Fruit fly (Drosophila melanogaster) whole organism, embryonic: ENCODE measurements around the gene Amun.

Experiments used
- Bgb ChIP-seq: fragments of 200-800 bp; sonication (Bioruptor generic); IDR thresholded peaks from 2 replicates; pipeline ENCODE4 v1.3.6; 2022; ENCODE audit warnings: missing biosample characterization, missing genetic modification characterization; ENCODE audit not compliant: partially characterized antibody
- Blimp-1 ChIP-seq: fragments of 200-800 bp; sonication (Bioruptor generic); optimal IDR thresholded peaks from 3 replicates; lab custom pipeline; 2018; ENCODE audit warnings: missing biosample characterization, missing genetic modification characterization, mild to moderate bottlenecking, moderate library complexity, missing genetic modification reagents
- CG10431 ChIP-seq: fragments of 200-800 bp; sonication (Bioruptor generic); optimal IDR thresholded peaks from 3 replicates; lab custom pipeline; 2018; ENCODE audit warnings: missing biosample characterization, mild to moderate bottlenecking, missing genetic modification characterization
- CG11456 ChIP-seq: fragments of 200-800 bp; sonication (Bioruptor generic); IDR thresholded peaks from 3 replicates; pipeline ENCODE4 v1.3.6; 2022; ENCODE audit warnings: missing biosample characterization, missing genetic modification characterization
- CG11560 ChIP-seq: fragments of 200-800 bp; sonication (Bioruptor generic); IDR thresholded peaks from 3 replicates; pipeline ENCODE4 v1.3.6; 2022; ENCODE audit warnings: missing biosample characterization, missing genetic modification characterization
- CG11696 ChIP-seq: fragments of 200-800 bp; sonication (Bioruptor generic); IDR thresholded peaks from 2 replicates; pipeline ENCODE4 v1.3.6; 2022; ENCODE audit warnings: missing biosample characterization, missing genetic modification characterization
- CG12744 ChIP-seq: fragments of 200-800 bp; sonication (Bioruptor generic); optimal IDR thresholded peaks from 2 replicates; lab custom pipeline; 2016; ENCODE audit warnings: missing biosample characterization, missing genetic modification characterization
- CG13123 ChIP-seq: fragments of 200-800 bp; sonication (Bioruptor generic); optimal IDR thresholded peaks from 2 replicates; lab custom pipeline; 2016; ENCODE audit warnings: missing biosample characterization, missing genetic modification characterization
- CG14050 ChIP-seq: fragments of 200-800 bp; sonication (Bioruptor generic); IDR thresholded peaks from 3 replicates; pipeline ENCODE4 v1.3.6; 2022; ENCODE audit warnings: missing biosample characterization, missing genetic modification characterization
- CG14860 ChIP-seq: fragments of 200-800 bp; sonication (Bioruptor generic); IDR thresholded peaks from 3 replicates; pipeline ENCODE4 v1.3.6; 2022; ENCODE audit warnings: missing biosample characterization, missing genetic modification characterization; ENCODE audit not compliant: partially characterized antibody
- CG16813 ChIP-seq: fragments of 200-800 bp; sonication (Bioruptor generic); IDR thresholded peaks from 3 replicates; pipeline ENCODE4 v1.3.6; 2022; ENCODE audit warnings: missing biosample characterization, missing genetic modification characterization; ENCODE audit not compliant: partially characterized antibody
- CG17361 ChIP-seq: fragments of 200-800 bp; sonication (Bioruptor generic); IDR thresholded peaks from 3 replicates; pipeline ENCODE4 v1.3.6; 2022; ENCODE audit warnings: missing biosample characterization, missing genetic modification characterization
- CG1792 ChIP-seq: fragments of 200-800 bp; sonication (Bioruptor generic); optimal IDR thresholded peaks from 2 replicates; lab custom pipeline; 2016; ENCODE audit warnings: missing biosample characterization, missing genetic modification characterization
- CG2712 ChIP-seq: fragments of 200-800 bp; optimal IDR thresholded peaks from 3 replicates; lab custom pipeline; 2019; ENCODE audit warnings: missing biosample characterization, mild to moderate bottlenecking, missing genetic modification characterization, moderate library complexity
- CG30431 ChIP-seq: fragments of 200-800 bp; sonication (Bioruptor generic); optimal IDR thresholded peaks from 2 replicates; lab custom pipeline; 2017; ENCODE audit warnings: missing biosample characterization, missing genetic modification characterization
- CG3281 ChIP-seq: fragments of 200-800 bp; sonication (Bioruptor generic); optimal IDR thresholded peaks from 3 replicates; lab custom pipeline; 2017; ENCODE audit warnings: missing biosample characterization, mild to moderate bottlenecking, missing genetic modification characterization
- CG3995 ChIP-seq: fragments of 200-800 bp; sonication (Bioruptor generic); optimal IDR thresholded peaks from 3 replicates; lab custom pipeline; 2016; ENCODE audit warnings: missing biosample characterization, missing genetic modification characterization
- CG6272 ChIP-seq: fragments of 200-800 bp; sonication (Bioruptor generic); IDR thresholded peaks from 2 replicates; pipeline ENCODE4 v1.3.6; 2022; ENCODE audit warnings: missing biosample characterization, missing genetic modification characterization
- CG6689 ChIP-seq: fragments of 200-800 bp; sonication (Bioruptor generic); IDR thresholded peaks from 2 replicates; pipeline ENCODE4 v1.3.6; 2022; ENCODE audit warnings: missing biosample characterization, missing genetic modification characterization
- CG7271 ChIP-seq: fragments of 200-800 bp; sonication (Bioruptor generic); optimal IDR thresholded peaks from 2 replicates; lab custom pipeline; 2018; ENCODE audit warnings: missing biosample characterization, mild to moderate bottlenecking, missing genetic modification characterization, moderate library complexity
- CG8281 ChIP-seq: fragments of 200-800 bp; sonication (Bioruptor generic); optimal IDR thresholded peaks from 2 replicates; lab custom pipeline; 2018; ENCODE audit warnings: missing biosample characterization, mild to moderate bottlenecking, missing genetic modification characterization, moderate library complexity
- CG8765 ChIP-seq: fragments of 200-800 bp; sonication (Bioruptor generic); IDR thresholded peaks from 2 replicates; pipeline ENCODE4 v1.3.6; 2022; ENCODE audit warnings: missing biosample characterization, missing genetic modification characterization
- CG9727 ChIP-seq: fragments of 200-800 bp; sonication (Bioruptor generic); optimal IDR thresholded peaks from 3 replicates; lab custom pipeline; 2017; ENCODE audit warnings: missing biosample characterization, mild to moderate bottlenecking, missing genetic modification characterization
- CHES-1-like ChIP-seq: fragments of 200-800 bp; sonication (Bioruptor generic); optimal IDR thresholded peaks from 2 replicates; lab custom pipeline; 2016; ENCODE audit warnings: missing biosample characterization, missing genetic modification characterization
- Dek ChIP-seq: fragments of 200-800 bp; sonication (Bioruptor generic); optimal IDR thresholded peaks from 3 replicates; lab custom pipeline; 2019; ENCODE audit warnings: missing biosample characterization, mild to moderate bottlenecking, missing genetic modification characterization, moderate library complexity
- E2f1 ChIP-seq: fragments of 200-800 bp; sonication (Bioruptor generic); IDR thresholded peaks from 2 replicates; pipeline ENCODE4 v1.3.6; 2022; ENCODE audit warnings: missing biosample characterization, missing genetic modification characterization
- E2f2 ChIP-seq: fragments of 200-800 bp; sonication (Bioruptor generic); IDR thresholded peaks from 2 replicates; pipeline ENCODE4 v1.3.6; 2022; ENCODE audit warnings: missing biosample characterization, missing genetic modification characterization
- Gug ChIP-seq: fragments of 200-800 bp; sonication (Bioruptor generic); IDR thresholded peaks from 4 replicates; pipeline ENCODE4 v1.3.6; 2022; ENCODE audit warnings: missing biosample characterization, missing genetic modification characterization
- Ravus ChIP-seq: fragments of 200-800 bp; sonication (Bioruptor generic); IDR thresholded peaks from 2 replicates; pipeline ENCODE4 v1.3.6; 2022; ENCODE audit warnings: missing biosample characterization, missing genetic modification characterization
- Sin3A ChIP-seq: fragments of >200 bp; optimal IDR thresholded peaks from 2 replicates; lab custom pipeline; 2018
- Sox100B ChIP-seq: fragments of 200-800 bp; sonication (Bioruptor generic); optimal IDR thresholded peaks from 3 replicates; lab custom pipeline; 2018; ENCODE audit warnings: missing biosample characterization, mild to moderate bottlenecking, missing genetic modification characterization
- bsh ChIP-seq, 2 experiments: fragments of 200-800 bp; sonication (Bioruptor generic); optimal IDR thresholded peaks; 2 replicates each; lab custom pipeline; 2017 to 2018; ENCODE audit warnings: mild to moderate bottlenecking in 2 of 2, missing biosample characterization in 2 of 2, missing genetic modification characterization in 2 of 2, moderate library complexity in 1 of 2
- btn ChIP-seq: fragments of 200-800 bp; sonication (Bioruptor generic); optimal IDR thresholded peaks from 2 replicates; lab custom pipeline; 2016; ENCODE audit warnings: missing biosample characterization, missing genetic modification characterization
- cg ChIP-seq: fragments of 200-800 bp; sonication (Bioruptor generic); optimal IDR thresholded peaks from 3 replicates; lab custom pipeline; 2019; ENCODE audit warnings: missing biosample characterization, mild to moderate bottlenecking, missing genetic modification characterization, moderate library complexity
- chm ChIP-seq: fragments of 200-800 bp; sonication (Bioruptor generic); IDR thresholded peaks from 2 replicates; pipeline ENCODE4 v1.3.6; 2022; ENCODE audit warnings: missing biosample characterization, missing genetic modification characterization
- crp ChIP-seq, 2 experiments: fragments of 200-800 bp; sonication (Bioruptor generic); optimal IDR thresholded peaks; 2 replicates in 1 of 2; 3 replicates in 1 of 2; lab custom pipeline; 2017; ENCODE audit warnings: missing biosample characterization in 2 of 2, missing genetic modification characterization in 2 of 2, mild to moderate bottlenecking in 1 of 2, moderate library complexity in 1 of 2
- fd102C ChIP-seq: fragments of 200-800 bp; sonication (Bioruptor generic); optimal IDR thresholded peaks from 2 replicates; lab custom pipeline; 2018; ENCODE audit warnings: missing biosample characterization, mild to moderate bottlenecking, missing genetic modification characterization, moderate library complexity
- gce ChIP-seq: fragments of 200-800 bp; sonication (Bioruptor generic); IDR thresholded peaks from 3 replicates; pipeline ENCODE4 v1.3.6; 2022; ENCODE audit warnings: missing biosample characterization, missing genetic modification characterization
- gcm2 ChIP-seq: fragments of 200-800 bp; sonication (Bioruptor generic); optimal IDR thresholded peaks from 2 replicates; lab custom pipeline; 2016; ENCODE audit warnings: missing biosample characterization, missing genetic modification characterization
- hbn ChIP-seq: fragments of 200-800 bp; sonication (Bioruptor generic); IDR thresholded peaks from 2 replicates; pipeline ENCODE4 v1.3.6; 2022; ENCODE audit warnings: missing biosample characterization, missing genetic modification characterization; ENCODE audit not compliant: partially characterized antibody
- insv ChIP-seq, 2 experiments: fragments of 200-800 bp; sonication (Bioruptor generic); optimal IDR thresholded peaks; 3 replicates each; lab custom pipeline; 2016 to 2018; ENCODE audit warnings: missing biosample characterization in 2 of 2, missing genetic modification characterization in 2 of 2
- inv ChIP-seq: fragments of 200-800 bp; sonication (Bioruptor generic); IDR thresholded peaks from 2 replicates; pipeline ENCODE4 v1.3.6; 2022; ENCODE audit warnings: missing biosample characterization, missing genetic modification characterization; ENCODE audit not compliant: partially characterized antibody
- kay ChIP-seq: fragments of 200-800 bp; sonication (Bioruptor generic); optimal IDR thresholded peaks from 2 replicates; lab custom pipeline; 2016; ENCODE audit warnings: missing biosample characterization, missing genetic modification characterization
- nmo ChIP-seq: fragments of 200-800 bp; sonication (Bioruptor generic); optimal IDR thresholded peaks from 2 replicates; lab custom pipeline; 2018; ENCODE audit warnings: missing biosample characterization, mild to moderate bottlenecking, missing genetic modification characterization, moderate library complexity
- schlank ChIP-seq: fragments of 200-800 bp; sonication (Bioruptor generic); optimal IDR thresholded peaks from 2 replicates; lab custom pipeline; 2018; ENCODE audit warnings: missing biosample characterization, mild to moderate bottlenecking, missing genetic modification characterization
- sob ChIP-seq: fragments of 200-800 bp; sonication (Bioruptor generic); IDR thresholded peaks from 2 replicates; pipeline ENCODE4 v1.3.6; 2022; ENCODE audit warnings: missing biosample characterization, missing genetic modification characterization
- tna ChIP-seq: fragments of 200-800 bp; sonication (Bioruptor generic); IDR thresholded peaks from 2 replicates; pipeline ENCODE4 v1.3.6; 2022; ENCODE audit warnings: missing biosample characterization, missing genetic modification characterization; ENCODE audit not compliant: partially characterized antibody
- vfl ChIP-seq: fragments of 200-800 bp; sonication (Bioruptor generic); optimal IDR thresholded peaks from 2 replicates; lab custom pipeline; 2016; ENCODE audit warnings: missing biosample characterization, missing genetic modification characterization
- yki ChIP-seq: fragments of >200 bp; optimal IDR thresholded peaks from 3 replicates; lab custom pipeline; 2018

The Amun gene

DNA sequence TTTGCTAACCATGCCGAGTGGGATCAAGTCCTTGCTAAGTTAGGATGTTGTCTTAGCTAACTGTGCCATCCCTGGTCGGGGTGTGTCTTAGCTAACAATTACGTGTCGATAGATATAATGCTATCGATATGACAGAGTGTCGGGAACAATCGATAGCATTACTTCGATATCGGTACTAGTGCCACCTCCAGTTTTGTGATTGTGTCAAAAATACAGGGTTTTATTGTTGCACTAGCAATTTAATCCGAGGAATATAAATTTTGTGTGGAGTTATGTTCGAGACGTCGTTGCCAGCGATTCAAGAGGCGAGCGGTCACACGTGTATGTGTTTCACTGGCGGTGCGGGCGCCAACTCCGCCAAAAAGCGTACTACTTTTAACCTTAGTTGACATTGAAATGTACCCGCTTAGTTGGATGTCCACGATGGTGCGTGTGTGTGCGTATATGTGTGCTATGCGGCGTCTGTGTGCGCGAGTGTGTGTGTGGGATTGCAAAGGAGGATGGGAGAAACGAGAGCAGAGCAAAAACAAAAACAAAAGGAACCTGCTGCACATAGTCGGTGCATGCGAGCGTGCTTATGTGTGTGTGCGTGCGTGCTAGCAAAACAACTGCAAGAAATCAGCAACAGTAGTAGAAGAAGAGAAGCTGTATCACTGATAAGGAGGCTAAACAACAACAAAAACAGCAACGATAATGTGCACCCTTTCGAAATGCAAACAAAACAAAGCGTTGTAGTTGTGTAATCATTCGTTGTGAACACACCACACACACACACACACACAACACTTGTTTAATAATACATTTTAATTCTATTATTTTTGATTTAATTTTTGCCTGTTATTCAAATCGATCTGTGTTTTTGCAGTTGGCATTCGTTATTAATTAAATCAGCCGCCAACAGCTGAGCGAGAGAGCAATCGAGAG is 20.1 kb downstream of the Amun start, which contains the start of gene PhKgamma (continued):
- TF ChIP-seq hbn (GFP tag; lab: Robert Waterston, UW) (peak; percentile 86), cg (GFP tag; lab: Kevin White, UChicago) (peak; percentile 97), CG6272 (GFP tag; lab: Robert Waterston, UW) (0 out of 2 replicates have a peak, but pooled peaks have one; percentile 8), sob (GFP tag; lab: Robert Waterston, UW) (peak; percentile 32; the same call in 1 of the 2 replicates), Bgb (peak; percentile 97), CG14050 (GFP tag; lab: Robert Waterston, UW) (no peak), bsh (GFP tag; optimal IDR thresholded peaks at IDR 0.05; lab: Kevin White, UChicago) (peak; percentile 15 to 56), yki (lab: Kevin White, UChicago) (peak; percentile 30), CG30431 (GFP tag; lab: Kevin White, UChicago) (no peak), CG10431 (GFP tag; lab: Kevin White, UChicago) (no peak), nmo (peak; percentile 53), CG16813 (GFP tag; lab: Robert Waterston, UW) (peak; percentile 93), CG13123 (GFP tag; lab: Kevin White, UChicago) (no peak), CG11456 (GFP tag; lab: Robert Waterston, UW) (no peak), CG17361 (GFP tag; lab: Robert Waterston, UW) (no peak; the same call in 2 of the 3 replicates), CG9727 (GFP tag; lab: Kevin White, UChicago) (peak; percentile 20), Gug (GFP tag; lab: Robert Waterston, UW) (no peak; the same call in 3 of the 4 replicates), CG14860 (peak; percentile 77), Ravus (no peak), chm (GFP tag; lab: Robert Waterston, UW) (no peak), CHES-1-like (GFP tag; lab: Kevin White, UChicago) (peak; percentile 56), E2f2 (GFP tag; lab: Robert Waterston, UW) (peak; percentile 59), CG2712 (peak; percentile 43), vfl (GFP tag; lab: Kevin White, UChicago) (no peak), btn (GFP tag; lab: Kevin White, UChicago) (no peak), CG1792 (GFP tag; lab: Kevin White, UChicago) (no peak), schlank (no peak), CG8765 (no peak), CG7271 (tag; lab: Kevin White, UChicago) (no peak), Dek (tag; lab: Kevin White, UChicago) (no peak), E2f1 (GFP tag; lab: Robert Waterston, UW) (no peak), gcm2 (GFP tag; lab: Kevin White, UChicago) (no peak), CG6689 (GFP tag; lab: Robert Waterston, UW) (no peak), insv (GFP tag; optimal IDR thresholded peaks at IDR 0.05; lab: Kevin White, UChicago) (peak in 1 of 2 experiments; percentile 63), tna (GFP tag; lab: Robert Waterston, UW) (peak; percentile 80), CG11696 (GFP tag; lab: Robert Waterston, UW) (no peak), Sox100B (GFP tag; lab: Kevin White, UChicago) (no peak), inv (GFP tag; lab: Robert Waterston, UW) (peak; percentile 90), Sin3A (lab: Kevin White, UChicago) (peak; percentile 64), CG8281 (tag; lab: Kevin White, UChicago) (no peak), kay (GFP tag; lab: Kevin White, UChicago) (no peak), CG3995 (GFP tag; lab: Kevin White, UChicago) (no peak), CG12744 (GFP tag; lab: Kevin White, UChicago) (no peak), Blimp-1 (GFP tag; lab: Kevin White, UChicago) (no peak), crp (GFP tag; optimal IDR thresholded peaks at IDR 0.05; lab: Kevin White, UChicago) (no peak), fd102C (no peak), CG3281 (GFP tag; lab: Kevin White, UChicago) (peak; percentile 4), gce (no peak), CG11560 (tag; lab: Robert Waterston, UW) (peak; percentile 74; the same call in 2 of the 3 replicates)
